Worm (Caenorhabditis elegans): ENCODE results near the gene col-73.

The col-73 gene

DNA sequence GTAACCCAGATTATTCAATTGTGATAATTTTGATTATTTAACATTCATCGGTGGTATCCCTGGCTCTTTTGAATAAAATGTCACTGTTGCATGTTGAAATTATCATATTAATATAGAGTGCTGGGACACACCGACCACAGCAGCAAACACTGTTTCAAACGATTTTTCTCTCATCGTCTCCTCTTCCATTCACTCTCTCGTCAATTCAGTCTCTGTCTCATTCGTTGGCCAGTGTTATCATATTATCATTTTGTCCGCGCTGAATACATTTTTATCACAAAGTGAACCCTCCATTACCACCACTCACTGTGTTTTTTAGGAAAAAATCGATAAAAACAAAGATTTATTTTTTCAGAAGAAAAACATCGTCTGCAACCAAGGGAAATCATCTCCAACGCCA lies 15.8 kb downstream of the col-73 start:
- no peak for TF ChIP-seq elt-1 (tag; optimal IDR thresholded peaks at IDR 0.05; ENCODE audit: borderline replicate concordance, insufficient read depth)
- TF ChIP-seq ham-2 (GFP tag; optimal IDR thresholded peaks at IDR 0.05): no peak
- TF ChIP-seq drap-1 (GFP tag; optimal IDR thresholded peaks at IDR 0.05): no peak
- TF ChIP-seq sptf-1 (tag; optimal IDR thresholded peaks at IDR 0.05): no peak
- no peak for TF ChIP-seq ceh-43 (GFP tag; optimal IDR thresholded peaks at IDR 0.05)

DNA sequence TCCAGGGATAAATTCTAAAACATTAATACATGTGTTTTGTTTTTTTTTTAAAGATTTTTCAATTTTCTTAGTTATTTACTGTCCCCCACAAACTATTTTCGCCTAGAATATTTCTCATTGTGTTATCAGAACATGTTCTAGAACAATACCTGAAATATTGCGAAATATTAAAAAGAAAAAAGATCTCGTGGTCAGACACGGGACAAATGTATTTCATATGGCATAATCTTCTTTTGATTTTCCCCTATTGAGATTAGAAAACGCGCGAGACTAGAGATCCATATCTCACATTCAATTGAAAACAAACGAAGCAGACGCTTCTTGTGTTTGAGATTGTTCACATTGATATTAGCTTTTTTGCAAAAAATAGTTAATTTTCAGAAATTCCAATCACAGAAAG lies 16.8 kb downstream of the col-73 start:
- TF ChIP-seq sptf-1 (tag; optimal IDR thresholded peaks at IDR 0.05) (no peak), nhr-12 (tag; optimal IDR thresholded peaks at IDR 0.05) (no peak), elt-1 (tag; optimal IDR thresholded peaks at IDR 0.05; ENCODE audit: borderline replicate concordance, insufficient read depth) (peak; percentile 65)

DNA sequence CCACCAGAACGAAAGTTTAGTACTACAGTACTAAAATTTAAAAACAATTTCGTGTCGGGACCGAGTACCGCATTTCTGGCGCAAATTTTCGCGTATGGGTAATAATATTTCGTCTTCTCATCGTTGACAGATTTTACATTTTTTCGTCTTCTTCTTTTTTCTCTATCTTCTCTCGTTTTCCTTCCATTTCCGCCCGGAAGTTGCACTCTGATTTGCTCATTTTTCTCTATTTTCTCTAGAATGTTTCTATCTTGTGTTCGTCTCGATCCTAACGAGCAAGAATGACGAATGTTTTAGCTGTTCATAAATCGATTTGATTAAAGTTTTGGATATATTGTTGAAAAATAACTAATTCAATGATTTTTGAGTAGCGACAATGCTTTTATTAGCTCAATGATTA lies 17.4 kb downstream of the col-73 start:
- TF ChIP-seq cnd-1 (tag; optimal IDR thresholded peaks at IDR 0.05) (no peak), unc-120 (tag; optimal IDR thresholded peaks at IDR 0.05; ENCODE audit: poor library complexity, severe bottlenecking) (peak; percentile 5)

DNA sequence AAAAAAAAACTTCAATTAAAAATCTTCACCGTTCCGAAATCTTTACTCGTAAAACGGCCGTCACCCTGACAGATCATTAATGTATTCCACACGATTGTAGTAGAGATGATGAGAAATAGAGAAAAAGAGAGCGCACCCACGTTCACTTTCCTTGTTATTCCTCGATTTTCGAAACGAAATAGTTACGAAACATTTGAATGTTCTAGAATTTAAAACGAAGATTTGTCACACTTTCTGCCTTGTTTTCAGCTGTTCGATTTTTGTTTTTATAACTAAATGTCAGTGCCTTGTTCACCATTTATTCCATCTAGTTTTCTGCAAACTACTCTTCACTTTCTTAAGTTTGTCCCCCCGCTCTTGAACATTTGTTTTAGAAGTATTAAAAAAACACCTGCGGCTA lies 18.2 kb downstream of the col-73 start:
- no peak for TF ChIP-seq lin-13 (tag; optimal IDR thresholded peaks at IDR 0.05)
- no peak for TF ChIP-seq nhr-76 (tag; optimal IDR thresholded peaks at IDR 0.05)
- no peak for TF ChIP-seq elt-3 (tag; optimal IDR thresholded peaks at IDR 0.05)
- no peak for TF ChIP-seq ceh-83 (GFP tag; optimal IDR thresholded peaks at IDR 0.05)
- no peak for TF ChIP-seq tbx-8 (GFP tag; optimal IDR thresholded peaks at IDR 0.05)
- TF ChIP-seq flh-1 (GFP tag; optimal IDR thresholded peaks at IDR 0.05): no peak
- TF ChIP-seq lin-32 (GFP tag; optimal IDR thresholded peaks at IDR 0.05): no peak
- TF ChIP-seq ceh-39 (tag; optimal IDR thresholded peaks at IDR 0.05): no peak
- TF ChIP-seq M03D4.4 (tag; optimal IDR thresholded peaks at IDR 0.05): no peak
- no peak for TF ChIP-seq nhr-237 (tag; optimal IDR thresholded peaks at IDR 0.05)
- TF ChIP-seq snpc-4 (tag; optimal IDR thresholded peaks at IDR 0.05): no peak
- no peak for TF ChIP-seq nhr-28 (tag; optimal IDR thresholded peaks at IDR 0.05)
- no peak for TF ChIP-seq sptf-1 (tag; optimal IDR thresholded peaks at IDR 0.05)
- TF ChIP-seq unc-120 (tag; optimal IDR thresholded peaks at IDR 0.05; ENCODE audit: poor library complexity, severe bottlenecking): no peak
- TF ChIP-seq blmp-1 (tag; optimal IDR thresholded peaks at IDR 0.05): no peak
- TF ChIP-seq unc-62 (GFP tag; optimal IDR thresholded peaks at IDR 0.05): no peak

DNA sequence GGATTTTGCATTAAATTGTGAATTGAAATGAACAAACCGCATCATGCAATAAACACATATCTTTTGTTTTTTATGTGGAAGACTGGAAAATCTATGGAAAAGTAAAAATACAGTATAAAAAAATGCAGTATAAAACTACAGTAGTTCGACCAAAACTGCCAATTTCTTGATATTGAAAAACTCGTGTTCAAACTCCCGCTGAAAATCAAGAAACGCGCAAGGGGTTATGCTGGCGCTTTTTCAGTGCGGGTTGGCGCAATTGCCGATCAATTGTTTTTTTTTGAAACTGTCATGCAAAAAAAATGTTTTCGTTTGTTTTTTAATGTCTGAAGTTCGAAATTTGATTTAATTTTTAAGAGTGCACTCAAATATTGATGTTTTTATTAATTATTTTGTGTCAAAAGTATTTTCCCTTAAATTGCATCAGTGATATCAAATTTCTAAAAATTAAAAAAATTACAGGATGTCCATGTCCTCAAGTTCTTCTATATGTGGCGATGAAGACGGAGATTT lies 21.3 kb downstream of the col-73 start, which contains the start of gene dnj-9:
Gene dnj-9, plus strand, starts transcription at position 463 of the 513 bp plus-strand sequence.
- TF ChIP-seq M03D4.4 (tag; optimal IDR thresholded peaks at IDR 0.05): peak; percentile 79
- TF ChIP-seq lin-32 (GFP tag; optimal IDR thresholded peaks at IDR 0.05): no peak
- peak; percentile 34 for TF ChIP-seq flh-1 (GFP tag; optimal IDR thresholded peaks at IDR 0.05)
- TF ChIP-seq sptf-1 (tag; optimal IDR thresholded peaks at IDR 0.05): peak; percentile 87
- peak; percentile 77 for TF ChIP-seq hlh-1 (tag; optimal IDR thresholded peaks at IDR 0.05)
- no peak for TF ChIP-seq nhr-2 (tag; optimal IDR thresholded peaks at IDR 0.05)
- TF ChIP-seq unc-62 (GFP tag; optimal IDR thresholded peaks at IDR 0.05): peak; percentile 31
- TF ChIP-seq mab-5 (tag; optimal IDR thresholded peaks at IDR 0.05): peak; percentile 58
- TF ChIP-seq ces-1 (GFP tag; optimal IDR thresholded peaks at IDR 0.05): peak; percentile 59
- TF ChIP-seq zip-8 (tag; optimal IDR thresholded peaks at IDR 0.05): no peak
- TF ChIP-seq lsy-2 (tag; optimal IDR thresholded peaks at IDR 0.05): peak; percentile 82
- peak; percentile 34 for TF ChIP-seq bed-3 (GFP tag; optimal IDR thresholded peaks at IDR 0.05)
- TF ChIP-seq nhr-237 (tag; optimal IDR thresholded peaks at IDR 0.05): peak; percentile 87
- no peak for TF ChIP-seq nhr-76 (tag; optimal IDR thresholded peaks at IDR 0.05)
- no peak for TF ChIP-seq nhr-28 (tag; optimal IDR thresholded peaks at IDR 0.05)
- no peak for TF ChIP-seq nhr-12 (tag; optimal IDR thresholded peaks at IDR 0.05)
- TF ChIP-seq mls-2 (tag; optimal IDR thresholded peaks at IDR 0.05): peak; percentile 58
- TF ChIP-seq elt-1 (tag; optimal IDR thresholded peaks at IDR 0.05; ENCODE audit: borderline replicate concordance, insufficient read depth): no peak
- peak; percentile 59 for TF ChIP-seq ceh-83 (GFP tag; optimal IDR thresholded peaks at IDR 0.05)
- TF ChIP-seq elt-3 (tag; optimal IDR thresholded peaks at IDR 0.05): peak; percentile 17
- TF ChIP-seq ztf-11 (tag; optimal IDR thresholded peaks at IDR 0.05): peak; percentile 9
- TF ChIP-seq cnd-1 (tag; optimal IDR thresholded peaks at IDR 0.05): peak; percentile 62
- peak; percentile 13 for TF ChIP-seq drap-1 (GFP tag; optimal IDR thresholded peaks at IDR 0.05)
- TF ChIP-seq ham-2 (GFP tag; optimal IDR thresholded peaks at IDR 0.05): no peak
- TF ChIP-seq pha-4 (tag; optimal IDR thresholded peaks at IDR 0.05): peak; percentile 70
- TF ChIP-seq snpc-4 (tag; optimal IDR thresholded peaks at IDR 0.05): no peak
- TF ChIP-seq tbx-8 (GFP tag; optimal IDR thresholded peaks at IDR 0.05): no peak
- TF ChIP-seq unc-39 (tag; optimal IDR thresholded peaks at IDR 0.05): no peak
- TF ChIP-seq mep-1 (tag; optimal IDR thresholded peaks at IDR 0.05): peak; percentile 91
- peak; percentile 59 for TF ChIP-seq ceh-43 (GFP tag; optimal IDR thresholded peaks at IDR 0.05)
- TF ChIP-seq unc-120 (tag; optimal IDR thresholded peaks at IDR 0.05; ENCODE audit: poor library complexity, severe bottlenecking): no peak
- peak; percentile 15 for TF ChIP-seq blmp-1 (tag; optimal IDR thresholded peaks at IDR 0.05)
- TF ChIP-seq sem-2 (GFP tag; optimal IDR thresholded peaks at IDR 0.05): no peak
- TF ChIP-seq lin-13 (tag; optimal IDR thresholded peaks at IDR 0.05): peak; percentile 95
- peak; percentile 60 for TF ChIP-seq ceh-39 (tag; optimal IDR thresholded peaks at IDR 0.05)
